Fruit fly (Drosophila melanogaster): ENCODE measurements around the gene CG34461.

DNA sequence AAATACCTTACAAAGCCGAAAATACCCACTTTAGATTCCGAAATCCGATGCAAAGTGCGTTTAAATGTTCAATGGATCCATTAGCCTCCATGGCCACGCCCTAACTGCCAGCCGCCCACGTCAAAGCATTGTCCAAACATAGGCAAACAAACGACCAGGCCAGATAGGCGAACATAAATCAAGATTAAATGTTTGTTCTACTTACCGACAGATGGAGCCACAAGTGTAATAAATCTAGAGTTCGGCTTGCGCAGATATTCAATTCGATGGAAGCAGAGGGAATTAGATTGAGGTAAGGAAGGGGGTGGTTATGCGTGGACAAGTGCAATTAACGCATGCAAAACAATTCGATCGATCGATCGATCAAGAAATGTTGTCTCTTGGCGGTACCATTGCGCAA, 1.8 kb upstream of the CG34461 start:
- TF ChIP-seq Myc (optimal IDR thresholded peaks at IDR 0.05), result no peak
- TF ChIP-seq h (optimal IDR thresholded peaks at IDR 0.05), result no peak
- no peak for TF ChIP-seq psq (optimal IDR thresholded peaks at IDR 0.05)
- no peak for TF ChIP-seq ttk (optimal IDR thresholded peaks at IDR 0.05)
- no peak for TF ChIP-seq Sin3A (optimal IDR thresholded peaks at IDR 0.05)
- TF ChIP-seq insv (optimal IDR thresholded peaks at IDR 0.05), result no peak

Data from Kc167 (cell line).